Fruit fly (Drosophila melanogaster): Measurements from ENCODE around the gene sas.

DNA sequence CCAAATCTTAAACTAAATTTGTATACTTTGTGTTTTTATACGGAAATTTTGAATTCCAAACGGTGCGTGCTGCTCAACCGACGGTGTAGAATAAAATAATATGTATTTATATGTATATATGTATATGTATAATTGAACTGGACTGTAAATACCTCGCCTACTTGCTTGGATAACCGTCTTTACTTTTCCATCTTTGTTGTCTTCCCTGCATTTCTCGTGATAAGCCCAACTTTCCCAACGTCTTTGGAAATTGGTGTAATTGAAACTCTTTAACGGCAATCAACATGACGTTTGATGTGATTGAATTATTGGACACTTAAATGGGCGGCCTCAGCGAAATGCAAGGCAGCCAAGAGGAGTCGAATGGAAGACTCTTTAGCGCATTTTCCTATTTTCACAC lies 45.7 kb downstream of the sas start, which contains the start of gene CG1288:
- TF ChIP-seq CG11617 (GFP tag; optimal IDR thresholded peaks at IDR 0.05) = no peak
- TF ChIP-seq cic (GFP tag; optimal IDR thresholded peaks at IDR 0.05) = no peak
- no peak for TF ChIP-seq bab1 (GFP tag; optimal IDR thresholded peaks at IDR 0.05)
- TF ChIP-seq pad (GFP tag; optimal IDR thresholded peaks at IDR 0.05) = no peak
- TF ChIP-seq Hr96 (GFP tag; optimal IDR thresholded peaks at IDR 0.05) = no peak
- TF ChIP-seq kay (GFP tag; ENCODE audit: borderline replicate concordance) = no peak

Measured in whole organism, adult.